Worm (Caenorhabditis elegans) whole organism, young adult: ENCODE measurements around the gene B0280.17.

Experiments
- B0035.1 ChIP-seq: sonication (generic microtip); optimal IDR thresholded peaks from 2 replicates; lab custom pipeline; 2016; ENCODE audit warnings: missing genetic modification characterization, mild to moderate bottlenecking, missing compliant biosample characterization, missing genotype, missing genetic modification reagents
- C06A6.2 ChIP-seq: fragments of 200-800 bp; sonication (Bioruptor generic); conservative IDR thresholded peaks from 2 replicates; pipeline ENCODE4 v1.3.6; 2022; ENCODE audit warnings: missing genetic modification characterization, missing compliant biosample characterization
- F22D6.2 ChIP-seq: sonication (generic microtip); optimal IDR thresholded peaks from 2 replicates; lab custom pipeline; 2016; ENCODE audit warnings: mild to moderate bottlenecking, missing genetic modification characterization, missing compliant biosample characterization
- F33H1.4 ChIP-seq: fragments of 200-800 bp; sonication (Bioruptor generic); IDR thresholded peaks from 2 replicates; pipeline ENCODE4 v1.3.6; 2022; ENCODE audit warnings: missing genetic modification reagents, missing genetic modification characterization, missing compliant biosample characterization
- F39B2.1 ChIP-seq: fragments of 200-800 bp; sonication (Bioruptor generic); IDR thresholded peaks from 2 replicates; pipeline ENCODE4 v1.3.6; 2022; ENCODE audit warnings: missing genetic modification reagents, missing genetic modification characterization, missing compliant biosample characterization
- F52B5.7 ChIP-seq: sonication (generic microtip); optimal IDR thresholded peaks from 2 replicates; lab custom pipeline; 2016; ENCODE audit warnings: mild to moderate bottlenecking, missing genetic modification characterization, missing compliant biosample characterization
- K12H6.12 ChIP-seq: fragments of 200-800 bp; sonication (Bioruptor generic); optimal IDR thresholded peaks from 2 replicates; lab custom pipeline; 2018; ENCODE audit warnings: mild to moderate bottlenecking, missing genetic modification characterization, missing compliant biosample characterization
- Y53F4B.3 ChIP-seq: fragments of 200-800 bp; sonication (Bioruptor generic); IDR thresholded peaks from 2 replicates; pipeline ENCODE4 v1.3.6; 2022; ENCODE audit warnings: missing genetic modification reagents, missing genetic modification characterization, missing compliant biosample characterization
- Y95B8A.8 ChIP-seq: fragments of 200-800 bp; sonication (Bioruptor generic); IDR thresholded peaks from 2 replicates; pipeline ENCODE4 v1.3.6; 2022; ENCODE audit warnings: missing genetic modification reagents, missing genetic modification characterization, missing compliant biosample characterization
- akir-1 ChIP-seq: fragments of 200-800 bp; sonication (Bioruptor generic); optimal IDR thresholded peaks from 2 replicates; lab custom pipeline; 2018; ENCODE audit warnings: mild to moderate bottlenecking, missing genetic modification characterization, moderate library complexity, missing compliant biosample characterization
- aptf-2 ChIP-seq: fragments of 200-800 bp; sonication (Bioruptor generic); conservative IDR thresholded peaks from 2 replicates; pipeline ENCODE4 v1.3.6; 2022; ENCODE audit warnings: missing genetic modification reagents, missing genetic modification characterization, missing compliant biosample characterization
- attf-3 ChIP-seq: fragments of 200-800 bp; sonication (Bioruptor generic); conservative IDR thresholded peaks from 2 replicates; pipeline ENCODE4 v1.3.6; 2022; ENCODE audit warnings: missing genetic modification reagents, missing genetic modification characterization, missing compliant biosample characterization
- attf-5 ChIP-seq: fragments of 200-800 bp; sonication (Bioruptor generic); optimal IDR thresholded peaks from 2 replicates; lab custom pipeline; 2018; ENCODE audit warnings: mild to moderate bottlenecking, missing genetic modification characterization, missing compliant biosample characterization
- cebp-1 ChIP-seq, 2 experiments: fragments of 200-800 bp in 1 of 2; sonication (Bioruptor generic) in 1 of 2; sonication (generic microtip) in 1 of 2; IDR thresholded peaks in 1 of 2; optimal IDR thresholded peaks in 1 of 2; 2 replicates each; pipeline versions ENCODE4 v1.3.6 to Lab custom; 2017 to 2022; ENCODE audit warnings: missing compliant biosample characterization in 2 of 2, missing genetic modification characterization in 2 of 2, mild to moderate bottlenecking in 1 of 2, missing genetic modification reagents in 1 of 2, moderate library complexity in 1 of 2
- ceh-27 ChIP-seq: fragments of 200-800 bp; sonication (Bioruptor generic); optimal IDR thresholded peaks from 2 replicates; lab custom pipeline; 2018; ENCODE audit warnings: mild to moderate bottlenecking, missing genetic modification characterization, moderate library complexity, missing compliant biosample characterization
- ceh-58 ChIP-seq: fragments of 200-800 bp; sonication (Bioruptor generic); IDR thresholded peaks from 2 replicates; pipeline ENCODE4 v1.3.6; 2022; ENCODE audit warnings: missing genetic modification characterization, missing compliant biosample characterization
- ceh-79 ChIP-seq: sonication (generic microtip); optimal IDR thresholded peaks from 2 replicates; lab custom pipeline; 2017; ENCODE audit warnings: mild to moderate bottlenecking, missing genetic modification characterization, missing compliant biosample characterization
- dox-1 ChIP-seq: fragments of 200-800 bp; sonication (Bioruptor generic); IDR thresholded peaks from 2 replicates; pipeline ENCODE4 v1.3.6; 2022; ENCODE audit warnings: missing genetic modification reagents, missing genetic modification characterization, missing compliant biosample characterization
- egl-18 ChIP-seq: fragments of 200-800 bp; sonication (Bioruptor generic); IDR thresholded peaks from 2 replicates; pipeline ENCODE4 v1.3.6; 2022; ENCODE audit warnings: missing genetic modification reagents, missing genetic modification characterization, missing compliant biosample characterization
- ekl-4 ChIP-seq: fragments of 200-800 bp; sonication (Bioruptor generic); IDR thresholded peaks from 2 replicates; pipeline ENCODE4 v1.3.6; 2022; ENCODE audit warnings: missing genetic modification reagents, missing genetic modification characterization, missing compliant biosample characterization
- ets-4 ChIP-seq: fragments of 200-800 bp; sonication (Bioruptor generic); optimal IDR thresholded peaks from 2 replicates; lab custom pipeline; 2018; ENCODE audit warnings: mild to moderate bottlenecking, missing genetic modification characterization, missing compliant biosample characterization
- fkh-3 ChIP-seq: sonication (generic microtip); optimal IDR thresholded peaks from 2 replicates; lab custom pipeline; 2016; ENCODE audit warnings: mild to moderate bottlenecking, missing genetic modification characterization, missing compliant biosample characterization
- him-1 ChIP-seq: sonication (generic microtip); optimal IDR thresholded peaks from 2 replicates; lab custom pipeline; 2016; ENCODE audit warnings: missing genotype, missing genetic modification reagents, missing genetic modification characterization, missing compliant biosample characterization
- hlh-12 ChIP-seq: sonication (generic microtip); optimal IDR thresholded peaks from 2 replicates; lab custom pipeline; 2016; ENCODE audit warnings: missing genetic modification characterization, missing compliant biosample characterization
- hmg-1.2 ChIP-seq: fragments of 200-800 bp; sonication (Bioruptor generic); IDR thresholded peaks from 2 replicates; pipeline ENCODE4 v1.3.6; 2022; ENCODE audit warnings: missing genetic modification reagents, missing genetic modification characterization, missing compliant biosample characterization
- hrde-1 ChIP-seq: sonication (generic microtip); optimal IDR thresholded peaks from 2 replicates; lab custom pipeline; 2016; ENCODE audit warnings: missing genetic modification characterization, mild to moderate bottlenecking, missing compliant biosample characterization, moderate library complexity, missing genotype, missing genetic modification reagents, borderline replicate concordance
- hsf-1 ChIP-seq: fragments of 200-800 bp; sonication (Bioruptor generic); IDR thresholded peaks from 2 replicates; pipeline ENCODE4 v1.3.6; 2022; ENCODE audit warnings: missing genetic modification reagents, missing genetic modification characterization, missing compliant biosample characterization
- lag-1 ChIP-seq: fragments of 200-800 bp; sonication (Bioruptor generic); IDR thresholded peaks from 2 replicates; pipeline ENCODE4 v1.3.6; 2022; ENCODE audit warnings: missing genetic modification reagents, missing genetic modification characterization, missing compliant biosample characterization
- lin-40 ChIP-seq: sonication (generic microtip); optimal IDR thresholded peaks from 2 replicates; lab custom pipeline; 2016; ENCODE audit warnings: missing genetic modification characterization, mild to moderate bottlenecking, missing compliant biosample characterization, missing genotype, missing genetic modification reagents
- lsy-27 ChIP-seq: sonication (generic microtip); optimal IDR thresholded peaks from 2 replicates; lab custom pipeline; 2017; ENCODE audit warnings: missing genetic modification characterization, mild to moderate bottlenecking, missing compliant biosample characterization, antibody characterized with exemption, missing genotype, borderline replicate concordance; ENCODE audit not compliant: insufficient read depth
- mcd-1 ChIP-seq: fragments of 200-800 bp; sonication (Bioruptor generic); IDR thresholded peaks from 2 replicates; pipeline ENCODE4 v1.3.6; 2022; ENCODE audit warnings: missing genetic modification reagents, missing genetic modification characterization, missing compliant biosample characterization
- mes-4 ChIP-seq: sonication (generic microtip); optimal IDR thresholded peaks from 2 replicates; lab custom pipeline; 2016; ENCODE audit warnings: missing genotype, missing genetic modification characterization, missing compliant biosample characterization
- mxl-1 ChIP-seq: sonication (generic microtip); optimal IDR thresholded peaks from 2 replicates; lab custom pipeline; 2016; ENCODE audit warnings: missing genetic modification characterization, missing compliant biosample characterization
- nfyb-1 ChIP-seq: fragments of 200-800 bp; sonication (Bioruptor generic); IDR thresholded peaks from 2 replicates; pipeline ENCODE4 v1.3.6; 2022; ENCODE audit warnings: missing genetic modification reagents, missing genetic modification characterization, missing compliant biosample characterization
- nhr-120 ChIP-seq: fragments of 200-800 bp; sonication (Bioruptor generic); IDR thresholded peaks from 2 replicates; pipeline ENCODE4 v1.3.6; 2022; ENCODE audit warnings: missing genetic modification characterization, missing compliant biosample characterization
- nhr-80 ChIP-seq: sonication (generic microtip); optimal IDR thresholded peaks from 2 replicates; lab custom pipeline; 2016; ENCODE audit warnings: missing genetic modification characterization, missing compliant biosample characterization
- pbrm-1 ChIP-seq: fragments of 200-800 bp; sonication (Bioruptor generic); IDR thresholded peaks from 2 replicates; pipeline ENCODE4 v1.3.6; 2022; ENCODE audit warnings: missing genetic modification reagents, missing genetic modification characterization, missing compliant biosample characterization
- rcor-1 ChIP-seq: fragments of 200-800 bp; sonication (Bioruptor generic); IDR thresholded peaks from 2 replicates; pipeline ENCODE4 v1.3.6; 2022; ENCODE audit warnings: missing genetic modification reagents, missing genetic modification characterization, missing compliant biosample characterization
- rec-8 ChIP-seq, 2 experiments: sonication (generic microtip); optimal IDR thresholded peaks; 2 replicates each; lab custom pipeline; 2016; ENCODE audit warnings: mild to moderate bottlenecking in 2 of 2, missing genetic modification characterization in 2 of 2, missing genetic modification reagents in 2 of 2, missing genotype in 2 of 2, missing biosample characterization in 1 of 2, missing compliant biosample characterization in 1 of 2, moderate library complexity in 1 of 2
- repo-1 ChIP-seq: sonication (generic microtip); optimal IDR thresholded peaks from 2 replicates; lab custom pipeline; 2017; ENCODE audit warnings: mild to moderate bottlenecking, missing genetic modification characterization, missing compliant biosample characterization
- sea-2 ChIP-seq: fragments of 200-800 bp; sonication (Bioruptor generic); IDR thresholded peaks from 2 replicates; pipeline ENCODE4 v1.3.6; 2022; ENCODE audit warnings: missing genetic modification characterization, missing compliant biosample characterization
- snpc-1.3 ChIP-seq: sonication (generic microtip); optimal IDR thresholded peaks from 2 replicates; lab custom pipeline; 2017; ENCODE audit warnings: missing genetic modification characterization, mild to moderate bottlenecking, missing compliant biosample characterization, antibody characterized with exemption, moderate library complexity, missing genotype, missing genetic modification reagents; ENCODE audit not compliant: insufficient read depth
- tbp1 ChIP-seq: fragments of 200-800 bp; sonication (Bioruptor generic); optimal IDR thresholded peaks from 2 replicates; lab custom pipeline; 2018; ENCODE audit warnings: mild to moderate bottlenecking, missing genetic modification characterization, missing compliant biosample characterization
- zfh-2 ChIP-seq: fragments of 200-800 bp; sonication (Bioruptor generic); conservative IDR thresholded peaks from 2 replicates; pipeline ENCODE4 v1.3.6; 2022; ENCODE audit warnings: missing genetic modification reagents, missing genetic modification characterization, missing compliant biosample characterization
- ztf-18 ChIP-seq: sonication (generic microtip); optimal IDR thresholded peaks from 2 replicates; lab custom pipeline; 2016; ENCODE audit warnings: missing genotype, mild to moderate bottlenecking, missing genetic modification characterization, missing compliant biosample characterization
- ztf-25 ChIP-seq: fragments of 200-800 bp; sonication (Bioruptor generic); IDR thresholded peaks from 2 replicates; pipeline ENCODE4 v1.3.6; 2022; ENCODE audit warnings: missing genetic modification reagents, missing genetic modification characterization, missing compliant biosample characterization
- ztf-6 ChIP-seq: fragments of 200-800 bp; sonication (Bioruptor generic); IDR thresholded peaks from 2 replicates; pipeline ENCODE4 v1.3.6; 2022; ENCODE audit warnings: missing genetic modification reagents, missing genetic modification characterization, missing compliant biosample characterization

B0280.17 gene

DNA sequence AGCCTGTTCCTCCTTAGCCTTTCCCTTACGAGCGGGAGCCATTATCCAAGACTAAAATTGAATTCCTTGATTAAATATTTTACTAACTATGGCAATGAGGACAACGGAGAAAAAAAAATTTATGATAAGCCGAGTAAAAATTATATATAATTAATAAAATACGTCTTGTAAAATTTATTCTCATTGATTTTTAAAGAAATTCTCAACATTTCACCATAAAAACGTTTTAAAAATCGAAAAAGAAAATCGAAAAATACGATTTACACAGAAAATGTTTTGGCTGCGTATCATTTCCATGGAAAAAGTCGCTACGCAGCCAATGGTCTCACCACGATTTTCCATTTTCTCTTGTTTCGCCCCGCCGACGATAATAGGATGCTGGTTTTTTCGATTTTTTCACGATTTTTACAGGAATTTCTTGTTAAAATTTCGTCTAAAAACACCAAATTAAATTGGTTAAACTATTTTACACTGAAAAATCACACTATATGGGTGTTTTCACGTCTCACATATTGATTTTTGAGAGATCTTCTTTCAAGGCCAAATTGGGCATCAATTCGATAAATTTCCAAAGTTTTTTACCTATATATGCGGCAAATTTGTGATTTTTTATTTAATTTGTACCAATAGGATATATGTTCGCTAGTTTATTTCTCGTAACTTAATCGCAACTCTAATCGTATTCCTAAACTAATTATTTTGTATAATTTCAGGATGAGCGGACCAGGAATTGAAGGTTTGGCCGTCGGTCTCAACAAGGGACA lies 43.8 kb upstream of the B0280.17 start, which contains the start of the genes rps-14 and rpl-36 (continued):
- TF ChIP-seq fkh-3: no peak
- no peak for TF ChIP-seq Y95B8A.8 (GFP tag; lab: Robert Waterston, UW)
- no peak for TF ChIP-seq F39B2.1 (GFP tag; lab: Robert Waterston, UW)
- peak; percentile 98 for TF ChIP-seq F33H1.4 (GFP tag; lab: Robert Waterston, UW)
- TF ChIP-seq mcd-1: peak; percentile 84
- no peak for TF ChIP-seq akir-1 (GFP tag; lab: Kevin White, UChicago)
- no peak for TF ChIP-seq rec-8 (tag; optimal IDR thresholded peaks at IDR 0.05; lab: Kevin White, UChicago)
- TF ChIP-seq dox-1: peak; percentile 41; the same call in 1 of the 2 replicates
- TF ChIP-seq sea-2: no peak
- peak; percentile 71 for TF ChIP-seq snpc-1.3 (tag; lab: Kevin White, UChicago)
- TF ChIP-seq aptf-2 (GFP tag; lab: Robert Waterston, UW): no peak
- TF ChIP-seq lin-40 (tag; lab: Kevin White, UChicago): peak; percentile 82
- no peak for TF ChIP-seq B0035.1 (tag; lab: Kevin White, UChicago)
- peak; percentile 1 for TF ChIP-seq ztf-18 (tag; lab: Kevin White, UChicago)
- TF ChIP-seq hsf-1 (GFP tag; lab: Robert Waterston, UW): no peak
- peak; percentile 34; the same call in 1 of the 2 replicates for TF ChIP-seq rcor-1 (GFP tag; lab: Robert Waterston, UW)
- TF ChIP-seq C06A6.2 (GFP tag; lab: Robert Waterston, UW): no peak
- TF ChIP-seq ets-4: no peak
- TF ChIP-seq Y53F4B.3 (GFP tag; lab: Robert Waterston, UW): no peak
- TF ChIP-seq hrde-1: no peak
- no peak for TF ChIP-seq zfh-2
- TF ChIP-seq ceh-58 (GFP tag; lab: Robert Waterston, UW): no peak
- TF ChIP-seq hmg-1.2 (GFP tag; lab: Robert Waterston, UW): peak; percentile 87
- TF ChIP-seq tbp1 (GFP tag; lab: Kevin White, UChicago): peak; percentile 62
- TF ChIP-seq nhr-120: no peak
- TF ChIP-seq F22D6.2 (tag; lab: Kevin White, UChicago): no peak
- no peak for TF ChIP-seq lsy-27 (tag; lab: Kevin White, UChicago)
- TF ChIP-seq pbrm-1: peak; percentile 69
- no peak for TF ChIP-seq ztf-6 (GFP tag; lab: Robert Waterston, UW)
- no peak for TF ChIP-seq mxl-1 (tag; lab: Kevin White, UChicago)
- no peak for TF ChIP-seq mes-4 (tag; lab: Kevin White, UChicago)
- TF ChIP-seq nhr-80 (tag; lab: Kevin White, UChicago): no peak
- TF ChIP-seq F52B5.7 (tag; lab: Kevin White, UChicago): no peak
- TF ChIP-seq hlh-12: no peak
- no peak for TF ChIP-seq repo-1
- peak; percentile 17 for TF ChIP-seq him-1 (tag; lab: Kevin White, UChicago)
- no peak for TF ChIP-seq ceh-79
- 0 out of 2 replicates have a peak, but pooled peaks have one; percentile 47 for TF ChIP-seq nfyb-1 (GFP tag; lab: Robert Waterston, UW)
- TF ChIP-seq K12H6.12 (tag; lab: Kevin White, UChicago): peak; percentile 47
- TF ChIP-seq cebp-1 (GFP tag; IDR thresholded peaks at IDR 0.05; lab: Robert Waterston, UW): no peak
- TF ChIP-seq cebp-1 (tag; optimal IDR thresholded peaks at IDR 0.05; lab: Kevin White, UChicago): peak; percentile 77
- TF ChIP-seq attf-3 (GFP tag; lab: Robert Waterston, UW): peak; percentile 72
- TF ChIP-seq lag-1: no peak
- TF ChIP-seq ztf-25 (GFP tag; lab: Robert Waterston, UW): no peak
- peak; percentile 61 for TF ChIP-seq ceh-27
- peak; percentile 60 for TF ChIP-seq attf-5 (GFP tag; lab: Kevin White, UChicago)
- no peak for TF ChIP-seq egl-18 (GFP tag; lab: Robert Waterston, UW)
- TF ChIP-seq ekl-4: peak; percentile 36; the same call in 1 of the 2 replicates
